Comparison of ENCODE assay signal across 6 worm cellular contexts in genomic region chrV:6222779-6223276, ce11.
TF ChIP-seq lines count a peak whose summit lies in the region.

No protein-coding gene starts in this region.

TF ChIP-seq in whole organism, L1 larva, 84 proteins besides CTCF, POLR2A, EP300 and RAD21:
- TF ChIP-seq lin-14 (GFP tag; optimal IDR thresholded peaks at IDR 0.05; lab: Kevin White, UChicago) (no peak), vab-15 (tag; optimal IDR thresholded peaks at IDR 0.05; lab: Kevin White, UChicago) (peak; percentile 9), lsy-2 (tag; optimal IDR thresholded peaks at IDR 0.05; lab: Kevin White, UChicago) (peak in 1 of 2 experiments; percentile 34), lin-35 (GFP tag; optimal IDR thresholded peaks at IDR 0.05; lab: Kevin White, UChicago) (peak in 1 of 2 experiments; percentile 0)

TF ChIP-seq in whole organism, L2 larva, 48 proteins besides CTCF, POLR2A, EP300 and RAD21:
- TF ChIP-seq lsy-2 (tag; optimal IDR thresholded peaks at IDR 0.05; lab: Kevin White, UChicago) (peak in 1 of 2 experiments; percentile 2), dmd-4 (tag; optimal IDR thresholded peaks at IDR 0.05; lab: Kevin White, UChicago) (no peak), zag-1 (tag; optimal IDR thresholded peaks at IDR 0.05; lab: Kevin White, UChicago) (no peak), gmeb-1 (tag; optimal IDR thresholded peaks at IDR 0.05; lab: Kevin White, UChicago) (no peak), sma-9 (GFP tag; optimal IDR thresholded peaks at IDR 0.05; lab: Kevin White, UChicago) (peak; percentile 17), sma-9 (tag; optimal IDR thresholded peaks at IDR 0.05; lab: Kevin White, UChicago) (no peak), nhr-6 (tag; optimal IDR thresholded peaks at IDR 0.05; lab: Kevin White, UChicago) (no peak), nhr-11 (tag; optimal IDR thresholded peaks at IDR 0.05; lab: Kevin White, UChicago) (no peak), blmp-1 (tag; optimal IDR thresholded peaks at IDR 0.05; lab: Kevin White, UChicago; ENCODE audit: insufficient read depth) (peak; percentile 2)

TF ChIP-seq in whole organism, L3 larva, 47 proteins besides CTCF, POLR2A, EP300 and RAD21:
- TF ChIP-seq nhr-43 (tag; optimal IDR thresholded peaks at IDR 0.05; lab: Kevin White, UChicago; ENCODE audit: poor library complexity, severe bottlenecking) (peak; percentile 71), ama-1 (optimal IDR thresholded peaks at IDR 0.05; lab: Kevin White, UChicago) (peak; percentile 40), mml-1 (tag; optimal IDR thresholded peaks at IDR 0.05; lab: Kevin White, UChicago) (no peak), nhr-11 (tag; optimal IDR thresholded peaks at IDR 0.05; lab: Kevin White, UChicago) (no peak), ceh-9 (tag; optimal IDR thresholded peaks at IDR 0.05; lab: Kevin White, UChicago) (no peak), nhr-23 (tag; optimal IDR thresholded peaks at IDR 0.05; lab: Kevin White, UChicago) (peak; percentile 14), hmg-11 (tag; optimal IDR thresholded peaks at IDR 0.05; lab: Kevin White, UChicago) (peak; percentile 8), lin-39 (tag; optimal IDR thresholded peaks at IDR 0.05; lab: Kevin White, UChicago) (no peak), lin-15B (tag; optimal IDR thresholded peaks at IDR 0.05; lab: Kevin White, UChicago) (no peak), elt-3 (tag; optimal IDR thresholded peaks at IDR 0.05; lab: Kevin White, UChicago) (peak in 1 of 3 experiments; percentile 15), jun-1 (tag; optimal IDR thresholded peaks at IDR 0.05; lab: Kevin White, UChicago) (peak; percentile 6), aly-2 (tag; optimal IDR thresholded peaks at IDR 0.05; lab: Kevin White, UChicago) (peak; percentile 27), elt-2 (tag; optimal IDR thresholded peaks at IDR 0.05; lab: Kevin White, UChicago) (peak; percentile 38), unc-62 (GFP tag; optimal IDR thresholded peaks at IDR 0.05; lab: Kevin White, UChicago) (no peak), eor-1 (tag; optimal IDR thresholded peaks at IDR 0.05; lab: Kevin White, UChicago) (no peak), egl-27 (tag; optimal IDR thresholded peaks at IDR 0.05; lab: Kevin White, UChicago) (no peak), tbx-2 (tag; optimal IDR thresholded peaks at IDR 0.05; lab: Kevin White, UChicago) (no peak), elt-1 (tag; optimal IDR thresholded peaks at IDR 0.05; lab: Kevin White, UChicago) (no peak)
TF ChIP-seq in whole organism, L3 larva: peak in this region for 8.

TF ChIP-seq in whole organism, L4 larva, 104 proteins besides CTCF, POLR2A, EP300 and RAD21 (continues in another document):
- TF ChIP-seq nhr-111 (GFP tag; optimal IDR thresholded peaks at IDR 0.05; lab: Kevin White, UChicago) (no peak), sdz-12 (GFP tag; optimal IDR thresholded peaks at IDR 0.05; lab: Kevin White, UChicago) (no peak), ceh-44 (GFP tag; IDR thresholded peaks at IDR 0.05; lab: Robert Waterston, UW) (no peak), F44E2.7 (GFP tag; IDR thresholded peaks at IDR 0.05; lab: Robert Waterston, UW) (no peak), nhr-10 (tag; optimal IDR thresholded peaks at IDR 0.05; lab: Kevin White, UChicago) (no peak), vab-7 (GFP tag; IDR thresholded peaks at IDR 0.05; lab: Robert Waterston, UW) (no peak), fkh-10 (GFP tag; optimal IDR thresholded peaks at IDR 0.05; lab: Kevin White, UChicago) (no peak), hlh-30 (tag; optimal IDR thresholded peaks at IDR 0.05; lab: Kevin White, UChicago; ENCODE audit: insufficient read depth) (no peak), tag-97 (GFP tag; IDR thresholded peaks at IDR 0.05; lab: Robert Waterston, UW) (no peak), T20F7.1 (GFP tag; optimal IDR thresholded peaks at IDR 0.05; lab: Kevin White, UChicago) (peak; percentile 2), nhr-102 (tag; optimal IDR thresholded peaks at IDR 0.05; lab: Kevin White, UChicago) (no peak), nhr-6 (tag; optimal IDR thresholded peaks at IDR 0.05; lab: Kevin White, UChicago) (no peak), cey-2 (tag; optimal IDR thresholded peaks at IDR 0.05; lab: Kevin White, UChicago; ENCODE audit: borderline replicate concordance, insufficient read depth) (no peak), rbr-2 (tag; optimal IDR thresholded peaks at IDR 0.05; lab: Kevin White, UChicago) (no peak), ceh-62 (tag; optimal IDR thresholded peaks at IDR 0.05; lab: Kevin White, UChicago) (no peak), madf-9 (GFP tag; conservative IDR thresholded peaks at IDR 0.05; lab: Robert Waterston, UW) (no peak), ceh-28 (tag; optimal IDR thresholded peaks at IDR 0.05; lab: Kevin White, UChicago) (no peak), daf-12 (tag; optimal IDR thresholded peaks at IDR 0.05; lab: Kevin White, UChicago) (no peak), lim-7 (GFP tag; IDR thresholded peaks at IDR 0.05; lab: Robert Waterston, UW) (no peak), lir-3 (tag; optimal IDR thresholded peaks at IDR 0.05; lab: Kevin White, UChicago) (no peak), pha-4 (GFP tag; IDR thresholded peaks at IDR 0.05; lab: Robert Waterston, UW) (no peak), pha-4 (tag; optimal IDR thresholded peaks at IDR 0.05; lab: Kevin White, UChicago) (no peak)

TF ChIP-seq in whole organism, mixed stage, embryonic, 35 proteins besides CTCF, POLR2A, EP300 and RAD21:
- TF ChIP-seq ceh-83 (GFP tag; optimal IDR thresholded peaks at IDR 0.05; lab: Kevin White, UChicago) (peak; percentile 38), mep-1 (tag; optimal IDR thresholded peaks at IDR 0.05; lab: Kevin White, UChicago) (no peak)

TF ChIP-seq in whole organism, young adult, 124 proteins besides CTCF, POLR2A, EP300 and RAD21 (continues in another document):
- no peak for TF ChIP-seq snpc-3.4 (tag; optimal IDR thresholded peaks at IDR 0.05; lab: Kevin White, UChicago)
- TF ChIP-seq let-607 (tag; optimal IDR thresholded peaks at IDR 0.05; lab: Kevin White, UChicago), result peak in 1 of 2 experiments; percentile 6
- no peak for TF ChIP-seq snpc-1.3 (tag; optimal IDR thresholded peaks at IDR 0.05; lab: Kevin White, UChicago; ENCODE audit: insufficient read depth)
- no peak for TF ChIP-seq cebp-1 (GFP tag; IDR thresholded peaks at IDR 0.05; lab: Robert Waterston, UW)
- TF ChIP-seq cebp-1 (tag; optimal IDR thresholded peaks at IDR 0.05; lab: Kevin White, UChicago), result no peak
- 0 out of 2 replicates have a peak, but pooled peaks have one; percentile 12 for TF ChIP-seq madf-6 (GFP tag; IDR thresholded peaks at IDR 0.05; lab: Robert Waterston, UW)
- TF ChIP-seq F57C9.4 (tag; optimal IDR thresholded peaks at IDR 0.05; lab: Kevin White, UChicago), result no peak
- TF ChIP-seq mcd-1 (GFP tag; IDR thresholded peaks at IDR 0.05; lab: Robert Waterston, UW), result no peak
- no peak for TF ChIP-seq Y53F4B.3 (GFP tag; IDR thresholded peaks at IDR 0.05; lab: Robert Waterston, UW)
- no peak for TF ChIP-seq C06A6.2 (GFP tag; conservative IDR thresholded peaks at IDR 0.05; lab: Robert Waterston, UW)
- no peak for TF ChIP-seq hmg-20 (GFP tag; IDR thresholded peaks at IDR 0.05; lab: Robert Waterston, UW)
- no peak for TF ChIP-seq B0261.1 (tag; optimal IDR thresholded peaks at IDR 0.05; lab: Kevin White, UChicago)
- no peak for TF ChIP-seq lsl-1 (GFP tag; optimal IDR thresholded peaks at IDR 0.05; lab: Kevin White, UChicago)
- no peak for TF ChIP-seq ztf-6 (GFP tag; IDR thresholded peaks at IDR 0.05; lab: Robert Waterston, UW)
- TF ChIP-seq rcor-1 (GFP tag; IDR thresholded peaks at IDR 0.05; lab: Robert Waterston, UW), result no peak
- TF ChIP-seq nfya-2 (GFP tag; IDR thresholded peaks at IDR 0.05; lab: Robert Waterston, UW), result no peak
- TF ChIP-seq T26A5.8 (tag; optimal IDR thresholded peaks at IDR 0.05; lab: Kevin White, UChicago), result peak; percentile 22
- no peak for TF ChIP-seq lag-1 (GFP tag; IDR thresholded peaks at IDR 0.05; lab: Robert Waterston, UW)
- TF ChIP-seq mxl-1 (tag; optimal IDR thresholded peaks at IDR 0.05; lab: Kevin White, UChicago), result no peak
- TF ChIP-seq akir-1 (GFP tag; optimal IDR thresholded peaks at IDR 0.05; lab: Kevin White, UChicago), result no peak
- no peak for TF ChIP-seq xnd-1 (tag; optimal IDR thresholded peaks at IDR 0.05; lab: Kevin White, UChicago)
- no peak for TF ChIP-seq ZK185.1 (tag; optimal IDR thresholded peaks at IDR 0.05; lab: Kevin White, UChicago; ENCODE audit: poor library complexity, severe bottlenecking)
- no peak for TF ChIP-seq cebp-2 (GFP tag; IDR thresholded peaks at IDR 0.05; lab: Robert Waterston, UW)
- no peak for TF ChIP-seq ceh-58 (GFP tag; IDR thresholded peaks at IDR 0.05; lab: Robert Waterston, UW)
- no peak for TF ChIP-seq nhr-179 (tag; optimal IDR thresholded peaks at IDR 0.05; lab: Kevin White, UChicago)
- no peak for TF ChIP-seq ztf-18 (tag; optimal IDR thresholded peaks at IDR 0.05; lab: Kevin White, UChicago)
- TF ChIP-seq ceh-40 (GFP tag; IDR thresholded peaks at IDR 0.05; lab: Robert Waterston, UW), result no peak
- TF ChIP-seq hmg-1.2 (GFP tag; IDR thresholded peaks at IDR 0.05; lab: Robert Waterston, UW), result no peak
- TF ChIP-seq ceh-79 (tag; optimal IDR thresholded peaks at IDR 0.05; lab: Kevin White, UChicago), result no peak
- TF ChIP-seq mel-28 (tag; optimal IDR thresholded peaks at IDR 0.05; lab: Kevin White, UChicago; ENCODE audit: borderline replicate concordance), result no peak
- no peak for TF ChIP-seq ztf-3 (GFP tag; optimal IDR thresholded peaks at IDR 0.05; lab: Kevin White, UChicago)
- TF ChIP-seq tbp1 (GFP tag; optimal IDR thresholded peaks at IDR 0.05; lab: Kevin White, UChicago), result no peak
- no peak for TF ChIP-seq die-1 (tag; optimal IDR thresholded peaks at IDR 0.05; lab: Kevin White, UChicago)
- TF ChIP-seq nhr-80 (tag; optimal IDR thresholded peaks at IDR 0.05; lab: Kevin White, UChicago), result peak; percentile 36
- no peak for TF ChIP-seq F49E8.2 (tag; optimal IDR thresholded peaks at IDR 0.05; lab: Kevin White, UChicago; ENCODE audit: insufficient read depth)
- no peak for TF ChIP-seq B0336.3 (GFP tag; IDR thresholded peaks at IDR 0.05; lab: Robert Waterston, UW)
- no peak for TF ChIP-seq dpl-1 (GFP tag; optimal IDR thresholded peaks at IDR 0.05; lab: Kevin White, UChicago)
- TF ChIP-seq efl-1 (GFP tag; optimal IDR thresholded peaks at IDR 0.05; lab: Kevin White, UChicago), result no peak
- TF ChIP-seq dpff-1 (tag; optimal IDR thresholded peaks at IDR 0.05; lab: Kevin White, UChicago), result no peak
- no peak for TF ChIP-seq lin-26 (GFP tag; IDR thresholded peaks at IDR 0.05; lab: Robert Waterston, UW)
- no peak for TF ChIP-seq tbx-9 (tag; optimal IDR thresholded peaks at IDR 0.05; lab: Kevin White, UChicago; ENCODE audit: borderline replicate concordance)
- no peak for TF ChIP-seq let-526 (GFP tag; IDR thresholded peaks at IDR 0.05; lab: Robert Waterston, UW)
- no peak for TF ChIP-seq bed-1 (GFP tag; IDR thresholded peaks at IDR 0.05; lab: Robert Waterston, UW)
- no peak for TF ChIP-seq ekl-4 (GFP tag; IDR thresholded peaks at IDR 0.05; lab: Robert Waterston, UW)
- TF ChIP-seq F22D6.2 (tag; optimal IDR thresholded peaks at IDR 0.05; lab: Kevin White, UChicago), result no peak
